Worm (Caenorhabditis elegans): ENCODE results near the gene C17C3.1.

- no peak for TF ChIP-seq pat-9 (tag; optimal IDR thresholded peaks at IDR 0.05)
- TF ChIP-seq pha-4 (tag; optimal IDR thresholded peaks at IDR 0.05): no peak
- no peak for TF ChIP-seq C38D4.7 (GFP tag; optimal IDR thresholded peaks at IDR 0.05)
- TF ChIP-seq fkh-10 (GFP tag; optimal IDR thresholded peaks at IDR 0.05): no peak
- no peak for TF ChIP-seq ceh-30 (tag; optimal IDR thresholded peaks at IDR 0.05)
- no peak for TF ChIP-seq ceh-31 (tag; optimal IDR thresholded peaks at IDR 0.05)
- TF ChIP-seq unc-3 (GFP tag; conservative IDR thresholded peaks at IDR 0.05): no peak
- no peak for TF ChIP-seq unc-3 (tag; optimal IDR thresholded peaks at IDR 0.05)
- TF ChIP-seq madf-2 (tag; optimal IDR thresholded peaks at IDR 0.05): no peak
- no peak for TF ChIP-seq pqm-1 (tag; optimal IDR thresholded peaks at IDR 0.05)
These were observed 1.8 kb downstream of the C17C3.1 start for ce11 chrII:5572082-5572746.

All from whole organism, late embryonic.